Fruit fly (Drosophila melanogaster): ENCODE measurements around the gene CG7720.

DNA sequence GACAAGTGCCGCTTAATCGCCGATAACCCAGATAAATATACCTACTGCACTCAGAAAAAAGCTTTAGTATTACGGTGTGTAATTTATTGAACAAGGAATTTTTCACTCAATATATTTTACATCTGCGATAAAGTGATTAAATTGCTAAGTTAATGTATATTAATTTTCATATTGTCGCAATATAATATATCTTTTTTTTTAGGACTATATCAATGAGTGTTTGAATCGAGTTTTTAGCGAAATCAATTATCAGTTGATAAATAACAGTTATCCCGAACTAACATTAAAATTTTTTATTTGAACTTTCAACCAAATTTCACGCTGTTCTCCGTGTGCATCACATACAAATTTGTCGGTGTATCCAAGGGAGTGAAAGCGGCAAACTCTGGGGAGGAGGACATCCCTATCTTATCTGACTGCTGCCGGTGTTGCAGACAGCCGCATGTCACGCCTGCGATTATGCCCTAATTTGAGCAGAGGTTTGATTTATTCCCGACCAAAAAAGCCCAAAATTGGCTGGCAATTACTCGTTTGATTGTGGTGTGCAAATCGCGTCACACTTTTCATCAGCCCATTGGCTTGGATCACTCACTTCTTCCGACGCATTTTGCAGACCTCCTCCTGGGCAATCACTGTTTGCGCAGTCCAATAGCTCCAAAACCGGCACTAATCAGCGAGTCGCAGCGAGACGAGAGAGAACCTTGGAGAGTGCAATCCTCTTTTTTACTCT, 56.1 kb downstream of the CG7720 start:
- TF ChIP-seq CG5204 (GFP tag; optimal IDR thresholded peaks at IDR 0.05) (no peak), Mnt (GFP tag; optimal IDR thresholded peaks at IDR 0.05) (no peak), kay (GFP tag; ENCODE audit: borderline replicate concordance) (no peak), CG1620 (GFP tag; optimal IDR thresholded peaks at IDR 0.05) (no peak), CG7045 (GFP tag; optimal IDR thresholded peaks at IDR 0.05) (no peak), bab1 (GFP tag; optimal IDR thresholded peaks at IDR 0.05) (no peak), CG11617 (GFP tag; optimal IDR thresholded peaks at IDR 0.05) (no peak), CG14711 (tag; optimal IDR thresholded peaks at IDR 0.05) (no peak), toe (GFP tag; optimal IDR thresholded peaks at IDR 0.05) (no peak), pad (GFP tag; optimal IDR thresholded peaks at IDR 0.05) (no peak), Crg-1 (GFP tag; optimal IDR thresholded peaks at IDR 0.05) (no peak), Hr96 (GFP tag; optimal IDR thresholded peaks at IDR 0.05) (no peak), cnc (optimal IDR thresholded peaks at IDR 0.05) (no peak), cic (GFP tag; optimal IDR thresholded peaks at IDR 0.05) (no peak)
